Worm (Caenorhabditis elegans): Measurements from ENCODE around the gene eif-3.K.

- no peak for TF ChIP-seq pqm-1 (tag; optimal IDR thresholded peaks at IDR 0.05)
- no peak for TF ChIP-seq lin-15B (tag; optimal IDR thresholded peaks at IDR 0.05)
- no peak for TF ChIP-seq skn-1 (tag; optimal IDR thresholded peaks at IDR 0.05)
- TF ChIP-seq nhr-23 (tag; optimal IDR thresholded peaks at IDR 0.05) = no peak
- no peak for TF ChIP-seq zag-1 (tag; optimal IDR thresholded peaks at IDR 0.05)
These were observed 9.4 kb downstream of the eif-3.K start, which contains the start of gene hrg-9 for ce11 chrV:12963192-12963591.
